Fruit fly (Drosophila melanogaster) whole organism, wandering third instar larva: ENCODE results near the gene Hel89B.

Experiments used
- Abd-B ChIP-seq: fragments of >200 bp; optimal IDR thresholded peaks from 2 replicates; lab custom pipeline; 2017; ENCODE audit warnings: missing biosample characterization, missing genetic modification characterization
- CG32264 ChIP-seq: fragments of 200-800 bp; sonication (Bioruptor generic); optimal IDR thresholded peaks from 2 replicates; lab custom pipeline; 2016; ENCODE audit warnings: missing biosample characterization, missing genetic modification characterization
- CG9705 ChIP-seq: fragments of 200-800 bp; sonication (Bioruptor generic); optimal IDR thresholded peaks from 2 replicates; lab custom pipeline; 2018; ENCODE audit warnings: missing biosample characterization, mild to moderate bottlenecking, missing genetic modification characterization
- CrebA ChIP-seq: fragments of 200-800 bp; sonication (Bioruptor generic); optimal IDR thresholded peaks from 2 replicates; lab custom pipeline; 2016; ENCODE audit warnings: missing biosample characterization, mild to moderate bottlenecking, missing genetic modification characterization, borderline replicate concordance
- Dfd ChIP-seq: fragments of >200 bp; optimal IDR thresholded peaks from 2 replicates; lab custom pipeline; 2017; ENCODE audit warnings: missing biosample characterization, missing genetic modification characterization
- Dif ChIP-seq: fragments of 200-275, 200-300 bp; sonication (Bioruptor generic); optimal IDR thresholded peaks from 2 replicates; lab custom pipeline; 2018; ENCODE audit warnings: missing biosample characterization, missing genetic modification characterization; ENCODE audit not compliant: partially characterized antibody
- GATAd ChIP-seq: sonication (Bioruptor generic); optimal IDR thresholded peaks from 2 replicates; lab custom pipeline; 2016; ENCODE audit warnings: missing biosample characterization, missing genetic modification characterization
- HLH106 ChIP-seq: fragments of 200-800 bp; optimal IDR thresholded peaks from 3 replicates; lab custom pipeline; 2019; ENCODE audit warnings: missing biosample characterization, mild to moderate bottlenecking, missing genetic modification characterization, moderate library complexity
- Hnf4 ChIP-seq: fragments of 200-800 bp; sonication (Bioruptor generic); optimal IDR thresholded peaks from 2 replicates; lab custom pipeline; 2016; ENCODE audit warnings: missing biosample characterization, mild to moderate bottlenecking, missing genetic modification characterization
- Hr78 ChIP-seq: fragments of >200 bp; optimal IDR thresholded peaks from 2 replicates; lab custom pipeline; 2017; ENCODE audit warnings: missing biosample characterization, missing genetic modification characterization
- Hr83 ChIP-seq: fragments of 200-300 bp; sonication (Bioruptor generic); optimal IDR thresholded peaks from 2 replicates; lab custom pipeline; 2016; ENCODE audit warnings: missing biosample characterization, mild to moderate bottlenecking, missing genetic modification characterization, moderate library complexity; ENCODE audit not compliant: poor library complexity, severe bottlenecking
- Jra ChIP-seq: sonication (Bioruptor generic); optimal IDR thresholded peaks from 2 replicates; lab custom pipeline; 2016; ENCODE audit warnings: missing biosample characterization, missing genetic modification characterization
- Mio ChIP-seq: sonication (Bioruptor generic); optimal IDR thresholded peaks from 2 replicates; lab custom pipeline; 2016; ENCODE audit warnings: missing biosample characterization, missing genetic modification characterization
- Myc ChIP-seq: fragments of >200 bp; optimal IDR thresholded peaks from 2 replicates; lab custom pipeline; 2017
- N ChIP-seq: fragments of >200 bp; optimal IDR thresholded peaks from 2 replicates; lab custom pipeline; 2018; ENCODE audit warnings: missing biosample characterization, missing external identifiers, missing genetic modification characterization
- OdsH ChIP-seq: fragments of 200-800 bp; sonication (Bioruptor generic); optimal IDR thresholded peaks from 2 replicates; lab custom pipeline; 2016; ENCODE audit warnings: missing biosample characterization, mild to moderate bottlenecking, missing genetic modification characterization
- Rel ChIP-seq, 2 experiments: fragments of 200-800 bp; sonication (Bioruptor generic) in 1 of 2; optimal IDR thresholded peaks; 2 replicates in 1 of 2; 3 replicates in 1 of 2; lab custom pipeline; 2016 to 2019; ENCODE audit warnings: mild to moderate bottlenecking in 2 of 2, missing biosample characterization in 2 of 2, missing genetic modification characterization in 2 of 2, moderate library complexity in 1 of 2
- Sp1 ChIP-seq: fragments of 200-800 bp; sonication (Bioruptor generic); optimal IDR thresholded peaks from 3 replicates; lab custom pipeline; 2019; ENCODE audit warnings: missing biosample characterization, mild to moderate bottlenecking, missing genetic modification characterization, moderate library complexity
- Vsx2 ChIP-seq: fragments of 200-300, 225-300 bp; sonication (Bioruptor generic); optimal IDR thresholded peaks from 2 replicates; lab custom pipeline; 2018; ENCODE audit warnings: missing biosample characterization, missing genetic modification characterization; ENCODE audit not compliant: partially characterized antibody
- br ChIP-seq: fragments of 200-800 bp; sonication (Bioruptor generic); optimal IDR thresholded peaks from 2 replicates; lab custom pipeline; 2016; ENCODE audit warnings: missing biosample characterization, missing genetic modification characterization
- brk ChIP-seq: fragments of 200-800 bp; sonication (Bioruptor generic); optimal IDR thresholded peaks from 2 replicates; lab custom pipeline; 2016; ENCODE audit warnings: missing biosample characterization, mild to moderate bottlenecking, missing genetic modification characterization
- dl ChIP-seq, 2 experiments: fragments of 175-275, 200-275 bp in 1 of 2; fragments of 200-275 bp in 1 of 2; sonication (Bioruptor generic); optimal IDR thresholded peaks; lab custom pipeline; 2018; ENCODE audit warnings: mild to moderate bottlenecking in 2 of 2, missing biosample characterization in 2 of 2, missing genetic modification characterization in 2 of 2, moderate library complexity in 2 of 2; ENCODE audit not compliant: partially characterized antibody in 2 of 2, insufficient read depth in 1 of 2
- dmrt93B ChIP-seq: fragments of 200-800 bp; sonication (Bioruptor generic); optimal IDR thresholded peaks from 2 replicates; lab custom pipeline; 2018; ENCODE audit warnings: missing biosample characterization, mild to moderate bottlenecking, missing genetic modification characterization
- dsf ChIP-seq: sonication (Bioruptor generic); optimal IDR thresholded peaks from 2 replicates; lab custom pipeline; 2016; ENCODE audit warnings: missing biosample characterization, missing genetic modification characterization, borderline replicate concordance
- ey ChIP-seq: fragments of 200-800 bp; sonication (Bioruptor generic); optimal IDR thresholded peaks from 2 replicates; lab custom pipeline; 2016; ENCODE audit warnings: missing biosample characterization, missing genetic modification characterization
- foxo ChIP-seq, 2 experiments: fragments of 200-800 bp; sonication (Bioruptor generic); optimal IDR thresholded peaks; 2 replicates in 1 of 2; 3 replicates in 1 of 2; lab custom pipeline; 2016 to 2017; ENCODE audit warnings: missing biosample characterization in 2 of 2, missing genetic modification characterization in 2 of 2
- fru ChIP-seq: fragments of 200-800 bp; sonication (Bioruptor generic); optimal IDR thresholded peaks from 3 replicates; lab custom pipeline; 2016; ENCODE audit warnings: missing biosample characterization, mild to moderate bottlenecking, missing genetic modification characterization
- h ChIP-seq: fragments of 200-800 bp; sonication (Bioruptor generic); optimal IDR thresholded peaks from 3 replicates; lab custom pipeline; 2016; ENCODE audit warnings: missing biosample characterization, mild to moderate bottlenecking, missing genetic modification characterization
- jim ChIP-seq: fragments of 175-275, 200-325 bp; sonication (Bioruptor generic); optimal IDR thresholded peaks from 2 replicates; lab custom pipeline; 2016; ENCODE audit warnings: missing biosample characterization, mild to moderate bottlenecking, missing genetic modification characterization
- lola ChIP-seq: fragments of >200 bp; optimal IDR thresholded peaks from 2 replicates; lab custom pipeline; 2017; ENCODE audit warnings: missing biosample characterization, missing genetic modification characterization
- pan ChIP-seq: fragments of >200 bp; optimal IDR thresholded peaks from 2 replicates; lab custom pipeline; 2017
- psq ChIP-seq: fragments of 200-800 bp; sonication (Bioruptor generic); optimal IDR thresholded peaks from 3 replicates; lab custom pipeline; 2017; ENCODE audit warnings: missing biosample characterization, mild to moderate bottlenecking, missing genetic modification characterization, moderate library complexity
- rgr ChIP-seq: fragments of 200-800 bp; sonication (Bioruptor generic); optimal IDR thresholded peaks from 3 replicates; lab custom pipeline; 2016; ENCODE audit warnings: missing biosample characterization, mild to moderate bottlenecking, missing genetic modification characterization
- sage ChIP-seq: fragments of 200-800 bp; sonication (Bioruptor generic); optimal IDR thresholded peaks from 2 replicates; lab custom pipeline; 2016; ENCODE audit warnings: missing biosample characterization, mild to moderate bottlenecking, missing genetic modification characterization
- sv ChIP-seq: fragments of 200-800 bp; sonication (Bioruptor generic); optimal IDR thresholded peaks from 3 replicates; lab custom pipeline; 2016; ENCODE audit warnings: missing biosample characterization, missing genetic modification characterization
- tai ChIP-seq: sonication (Bioruptor generic); optimal IDR thresholded peaks from 2 replicates; lab custom pipeline; 2016; ENCODE audit warnings: missing biosample characterization, missing genetic modification characterization
- usp ChIP-seq: fragments of >200 bp; optimal IDR thresholded peaks from 2 replicates; lab custom pipeline; 2017; ENCODE audit warnings: missing biosample characterization, missing genetic modification characterization
- woc ChIP-seq: sonication (Bioruptor generic); optimal IDR thresholded peaks from 2 replicates; lab custom pipeline; 2016; ENCODE audit warnings: missing biosample characterization, mild to moderate bottlenecking, missing genetic modification characterization

Gene Hel89B

dm6 chr3R:16010009-16010505 lies 37.0 kb downstream of the Hel89B start (continued):
- peak; percentile 12 for TF ChIP-seq CrebA (GFP tag; lab: Kevin White, UChicago)
- TF ChIP-seq psq (GFP tag; lab: Kevin White, UChicago), result no peak
- no peak for TF ChIP-seq CG9705 (GFP tag; lab: Kevin White, UChicago)
- TF ChIP-seq Sp1 (GFP tag; lab: Kevin White, UChicago), result no peak
- no peak for TF ChIP-seq Myc (lab: Kevin White, UChicago)
- TF ChIP-seq ey (GFP tag; lab: Kevin White, UChicago), result no peak
- no peak for TF ChIP-seq brk (GFP tag; lab: Kevin White, UChicago)

DNA sequence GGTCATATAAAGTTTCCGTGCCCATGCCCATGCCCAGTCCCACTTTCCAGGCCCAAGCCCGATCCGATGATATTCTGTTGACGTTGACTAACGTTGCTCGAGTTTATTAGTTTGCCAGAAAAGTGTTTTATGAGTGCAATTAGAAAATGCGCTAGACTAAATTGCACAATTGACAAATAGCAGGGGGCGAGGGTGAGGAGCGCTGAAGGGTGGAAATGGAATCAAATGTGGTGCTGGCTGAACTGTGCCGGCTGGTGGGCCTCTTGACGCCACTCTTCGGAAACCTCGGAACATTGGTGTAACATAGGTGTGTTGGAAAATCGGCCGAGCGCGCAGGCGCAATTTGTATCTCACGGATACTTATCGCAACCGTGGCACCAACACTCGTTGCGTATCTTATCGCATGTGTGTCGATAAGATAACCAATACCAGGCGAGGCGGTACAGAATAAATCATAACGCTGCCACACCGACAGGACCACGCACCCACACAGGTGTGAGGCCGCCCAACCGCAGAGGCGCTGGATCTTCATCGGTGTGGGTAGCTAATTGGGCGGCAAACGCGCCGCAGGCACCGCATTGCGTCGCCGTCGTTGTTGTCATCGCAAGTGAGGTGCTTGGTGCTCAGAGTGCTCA lies 38.7 kb downstream of the Hel89B start:
- TF ChIP-seq HLH106 (no peak), lola (GFP tag; lab: Kevin White, UChicago) (no peak), Abd-B (no peak), Dfd (no peak), jim (GFP tag; lab: Kevin White, UChicago) (no peak), CG32264 (no peak), rgr (GFP tag; lab: Kevin White, UChicago) (no peak), usp (GFP tag; lab: Kevin White, UChicago) (no peak), pan (lab: Kevin White, UChicago) (no peak), sage (GFP tag; lab: Kevin White, UChicago) (no peak), ey (GFP tag; lab: Kevin White, UChicago) (no peak), CrebA (GFP tag; lab: Kevin White, UChicago) (no peak), Myc (lab: Kevin White, UChicago) (no peak), Hr78 (GFP tag; lab: Kevin White, UChicago) (no peak), N (GFP tag; lab: Kevin White, UChicago) (peak; percentile 39), Vsx2 (GFP tag; lab: Kevin White, UChicago) (peak; percentile 70), CG9705 (GFP tag; lab: Kevin White, UChicago) (no peak), psq (GFP tag; lab: Kevin White, UChicago) (no peak), Mio (GFP tag; lab: Kevin White, UChicago) (no peak), tai (GFP tag; lab: Kevin White, UChicago) (no peak), Rel (GFP tag; optimal IDR thresholded peaks at IDR 0.05; lab: Kevin White, UChicago) (no peak), Rel (tag; optimal IDR thresholded peaks at IDR 0.05; lab: Kevin White, UChicago) (peak; percentile 63), Hnf4 (GFP tag; lab: Kevin White, UChicago) (no peak), Dif (GFP tag; lab: Kevin White, UChicago) (no peak), OdsH (no peak), br (GFP tag; lab: Kevin White, UChicago) (peak; percentile 38), brk (GFP tag; lab: Kevin White, UChicago) (no peak), h (GFP tag; lab: Kevin White, UChicago) (peak; percentile 54), dmrt93B (GFP tag; lab: Kevin White, UChicago) (no peak), GATAd (GFP tag; lab: Kevin White, UChicago) (no peak), fru (no peak), Sp1 (GFP tag; lab: Kevin White, UChicago) (peak; percentile 12), woc (GFP tag; lab: Kevin White, UChicago) (no peak), Jra (peak; percentile 18), foxo (GFP tag; optimal IDR thresholded peaks at IDR 0.05; lab: Kevin White, UChicago) (no peak), Hr83 (GFP tag; lab: Kevin White, UChicago) (no peak), dl (GFP tag; optimal IDR thresholded peaks at IDR 0.05; lab: Kevin White, UChicago; ENCODE audit: insufficient read depth in 1 of 2, partially characterized antibody in 2 of 2) (peak in 1 of 2 experiments; percentile 24), sv (GFP tag; lab: Kevin White, UChicago) (no peak), dsf (GFP tag; lab: Kevin White, UChicago) (no peak)
